Worm (Caenorhabditis elegans) whole organism, L2 larva: Measurements from ENCODE around the gene vps-36.

Experiments
- C34F6.9 ChIP-seq: fragments of 150-350 bp; optimal IDR thresholded peaks from 2 replicates; lab custom pipeline; 2014; ENCODE audit warnings: missing biosample characterization, missing genetic modification characterization
- alr-1 ChIP-seq: fragments of 150-350 bp; optimal IDR thresholded peaks from 2 replicates; lab custom pipeline; 2014; ENCODE audit warnings: missing biosample characterization, missing genetic modification characterization
- ceh-82 ChIP-seq: fragments of 150-350 bp; optimal IDR thresholded peaks from 2 replicates; lab custom pipeline; 2014; ENCODE audit warnings: missing biosample characterization, missing genetic modification characterization
- dmd-4 ChIP-seq: sonication (generic microtip); optimal IDR thresholded peaks from 2 replicates; lab custom pipeline; 2017; ENCODE audit warnings: missing biosample characterization, missing genetic modification characterization
- elt-3 ChIP-seq: sonication (generic microtip); optimal IDR thresholded peaks from 2 replicates; lab custom pipeline; 2017; ENCODE audit warnings: missing biosample characterization, missing genetic modification characterization
- lin-39 ChIP-seq: fragments of 150-350 bp; optimal IDR thresholded peaks from 2 replicates; lab custom pipeline; 2014; ENCODE audit warnings: missing biosample characterization, missing genetic modification reagents, missing genetic modification characterization
- mab-5 ChIP-seq: fragments of 150-350 bp; optimal IDR thresholded peaks from 2 replicates; lab custom pipeline; 2014; ENCODE audit warnings: missing biosample characterization, missing genetic modification characterization
- mbf-1 ChIP-seq: sonication (generic microtip); optimal IDR thresholded peaks from 2 replicates; lab custom pipeline; 2017; ENCODE audit warnings: missing biosample characterization, missing genetic modification characterization
- nhr-11 ChIP-seq: fragments of 150-350 bp; optimal IDR thresholded peaks from 2 replicates; lab custom pipeline; 2014; ENCODE audit warnings: missing biosample characterization, missing genetic modification characterization
- nhr-237 ChIP-seq: fragments of 150-350 bp; optimal IDR thresholded peaks from 2 replicates; lab custom pipeline; 2014; ENCODE audit warnings: missing biosample characterization, missing genetic modification characterization
- nhr-25 ChIP-seq: fragments of 150-350 bp; sonication (generic microtip); optimal IDR thresholded peaks from 3 replicates; lab custom pipeline; 2014; ENCODE audit warnings: missing biosample characterization, missing genetic modification characterization
- nhr-77 ChIP-seq: fragments of 150-350 bp; optimal IDR thresholded peaks from 2 replicates; lab custom pipeline; 2014; ENCODE audit warnings: missing biosample characterization, missing genetic modification characterization
- unc-39 ChIP-seq: fragments of 150-350 bp; optimal IDR thresholded peaks from 2 replicates; lab custom pipeline; 2014; ENCODE audit warnings: missing biosample characterization, missing genetic modification characterization

DNA sequence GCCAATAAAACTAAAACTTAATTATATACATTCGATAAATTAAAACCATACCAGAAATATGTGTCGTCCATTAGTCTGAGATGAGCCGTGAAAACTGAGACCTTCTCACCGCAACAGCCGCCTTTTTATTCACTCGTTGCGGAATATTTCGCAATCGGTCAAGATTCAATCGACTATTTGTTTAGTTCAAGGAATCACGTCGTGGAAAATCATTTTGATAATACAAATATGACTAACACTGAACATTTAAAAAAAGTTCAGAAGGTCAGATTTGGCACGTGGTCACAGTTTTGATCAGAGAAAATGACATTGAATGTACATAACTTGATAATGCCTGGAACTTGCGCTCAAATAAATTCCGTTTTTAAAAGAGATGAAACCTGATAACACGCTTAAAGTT is 21.7 kb downstream of the vps-36 start, which contains the start of gene F17C11.11:
- TF ChIP-seq mbf-1 (tag; lab: Kevin White, UChicago) (no peak), dmd-4 (no peak), nhr-77 (tag; lab: Kevin White, UChicago) (no peak), nhr-237 (tag; lab: Kevin White, UChicago) (no peak), unc-39 (tag; lab: Kevin White, UChicago) (no peak), nhr-11 (tag; lab: Kevin White, UChicago) (no peak), C34F6.9 (tag; lab: Kevin White, UChicago) (peak; percentile 28), nhr-25 (no peak), mab-5 (no peak), elt-3 (no peak), alr-1 (tag; lab: Kevin White, UChicago) (no peak), lin-39 (tag; lab: Kevin White, UChicago) (no peak), ceh-82 (tag; lab: Kevin White, UChicago) (no peak)
